Fruit fly (Drosophila melanogaster) whole organism, embryonic: ENCODE results near the gene janB.
A peak's percentile ranks its signal among the peaks of the same experiment; 100 is the strongest.

Source experiments
- B-H1 ChIP-seq: fragments of 200-800 bp; sonication (Bioruptor generic); IDR thresholded peaks from 3 replicates; pipeline ENCODE4 v1.3.6; 2022; ENCODE audit warnings: missing biosample characterization, missing genetic modification characterization
- Bgb ChIP-seq: fragments of 200-800 bp; sonication (Bioruptor generic); IDR thresholded peaks from 2 replicates; pipeline ENCODE4 v1.3.6; 2022; ENCODE audit warnings: missing biosample characterization, missing genetic modification characterization; ENCODE audit not compliant: partially characterized antibody
- CG10209 ChIP-seq: fragments of 200-800 bp; sonication (Bioruptor generic); optimal IDR thresholded peaks from 3 replicates; lab custom pipeline; 2017; ENCODE audit warnings: missing biosample characterization, mild to moderate bottlenecking, missing genetic modification characterization, missing genetic modification reagents
- CG11560 ChIP-seq: fragments of 200-800 bp; sonication (Bioruptor generic); IDR thresholded peaks from 3 replicates; pipeline ENCODE4 v1.3.6; 2022; ENCODE audit warnings: missing biosample characterization, missing genetic modification characterization
- CG11696 ChIP-seq: fragments of 200-800 bp; sonication (Bioruptor generic); IDR thresholded peaks from 2 replicates; pipeline ENCODE4 v1.3.6; 2022; ENCODE audit warnings: missing biosample characterization, missing genetic modification characterization
- CG14441 ChIP-seq: fragments of 200-800 bp; sonication (Bioruptor generic); IDR thresholded peaks from 2 replicates; pipeline ENCODE4 v1.3.6; 2022; ENCODE audit warnings: missing biosample characterization, missing genetic modification characterization
- CG15601 ChIP-seq: fragments of 200-800 bp; sonication (Bioruptor generic); optimal IDR thresholded peaks from 3 replicates; lab custom pipeline; 2019; ENCODE audit warnings: missing biosample characterization, mild to moderate bottlenecking, missing genetic modification characterization, moderate library complexity
- CG1603 ChIP-seq: fragments of 200-800 bp; sonication (Bioruptor generic); optimal IDR thresholded peaks from 2 replicates; lab custom pipeline; 2019; ENCODE audit warnings: missing biosample characterization, mild to moderate bottlenecking, missing genetic modification characterization, moderate library complexity
- CG18599 ChIP-seq: fragments of 200-800 bp; sonication (Bioruptor generic); optimal IDR thresholded peaks from 3 replicates; lab custom pipeline; 2017; ENCODE audit warnings: missing biosample characterization, missing genetic modification characterization, mild to moderate bottlenecking, moderate library complexity, missing genetic modification reagents
- CG3407 ChIP-seq: fragments of 200-800 bp; sonication (Bioruptor generic); optimal IDR thresholded peaks from 2 replicates; lab custom pipeline; 2018; ENCODE audit warnings: missing biosample characterization, mild to moderate bottlenecking, missing genetic modification characterization
- CG34376 ChIP-seq: fragments of 200-800 bp; sonication (Bioruptor generic); optimal IDR thresholded peaks from 2 replicates; lab custom pipeline; 2018; ENCODE audit warnings: missing biosample characterization, mild to moderate bottlenecking, missing genetic modification characterization
- CG5245 ChIP-seq: fragments of 200-800 bp; sonication (Bioruptor generic); optimal IDR thresholded peaks from 3 replicates; lab custom pipeline; 2016; ENCODE audit warnings: missing biosample characterization, missing genetic modification characterization
- CG6689 ChIP-seq: fragments of 200-800 bp; sonication (Bioruptor generic); IDR thresholded peaks from 2 replicates; pipeline ENCODE4 v1.3.6; 2022; ENCODE audit warnings: missing biosample characterization, missing genetic modification characterization
- CG8281 ChIP-seq: fragments of 200-800 bp; sonication (Bioruptor generic); optimal IDR thresholded peaks from 2 replicates; lab custom pipeline; 2018; ENCODE audit warnings: missing biosample characterization, mild to moderate bottlenecking, missing genetic modification characterization, moderate library complexity
- CG9727 ChIP-seq: fragments of 200-800 bp; sonication (Bioruptor generic); optimal IDR thresholded peaks from 3 replicates; lab custom pipeline; 2017; ENCODE audit warnings: missing biosample characterization, mild to moderate bottlenecking, missing genetic modification characterization
- CrebB ChIP-seq: fragments of 200-800 bp; sonication (Bioruptor generic); optimal IDR thresholded peaks from 3 replicates; lab custom pipeline; 2018; ENCODE audit warnings: missing biosample characterization, mild to moderate bottlenecking, missing genetic modification characterization
- D ChIP-seq, 2 experiments: fragments of 200-800 bp in 1 of 2; fragments of >200 bp in 1 of 2; sonication (Bioruptor generic) in 1 of 2; optimal IDR thresholded peaks; 2 replicates in 1 of 2; 3 replicates in 1 of 2; lab custom pipeline; 2017; ENCODE audit warnings: mild to moderate bottlenecking in 1 of 2, missing biosample characterization in 1 of 2, missing genetic modification characterization in 1 of 2, missing genetic modification reagents in 1 of 2
- Doc2 ChIP-seq: fragments of 200-800 bp; sonication (Bioruptor generic); IDR thresholded peaks from 2 replicates; pipeline ENCODE4 v1.3.6; 2022; ENCODE audit warnings: missing biosample characterization, missing genetic modification characterization
- E2f2 ChIP-seq: fragments of 200-800 bp; sonication (Bioruptor generic); IDR thresholded peaks from 2 replicates; pipeline ENCODE4 v1.3.6; 2022; ENCODE audit warnings: missing biosample characterization, missing genetic modification characterization
- Fer2 ChIP-seq: fragments of 200-800 bp; sonication (Bioruptor generic); optimal IDR thresholded peaks from 2 replicates; lab custom pipeline; 2018; ENCODE audit warnings: missing biosample characterization, mild to moderate bottlenecking, missing genetic modification characterization, moderate library complexity
- MESR4 ChIP-seq: fragments of 200-800 bp; sonication (Bioruptor generic); optimal IDR thresholded peaks from 2 replicates; lab custom pipeline; 2018; ENCODE audit warnings: missing biosample characterization, mild to moderate bottlenecking, missing genetic modification characterization, moderate library complexity
- NFAT ChIP-seq: fragments of 200-800 bp; sonication (Bioruptor generic); IDR thresholded peaks from 2 replicates; pipeline ENCODE4 v1.3.6; 2022; ENCODE audit warnings: missing biosample characterization, missing genetic modification characterization
- Nf-YA ChIP-seq: fragments of 200-800 bp; sonication (Bioruptor generic); IDR thresholded peaks from 2 replicates; pipeline ENCODE4 v1.3.6; 2022; ENCODE audit warnings: missing biosample characterization, missing genetic modification characterization
- Stat92E ChIP-seq, 3 experiments: fragments of >200 bp in 2 of 3; fragments of 200-800 bp in 1 of 3; sonication (Bioruptor generic) in 1 of 3; optimal IDR thresholded peaks; 2 replicates each; lab custom pipeline; 2017 to 2019; ENCODE audit warnings: missing biosample characterization in 3 of 3, missing genetic modification characterization in 3 of 3, mild to moderate bottlenecking in 1 of 3, moderate library complexity in 1 of 3
- Xrp1 ChIP-seq: fragments of 200-800 bp; sonication (Bioruptor generic); IDR thresholded peaks from 2 replicates; pipeline ENCODE4 v1.3.6; 2022; ENCODE audit warnings: missing biosample characterization, missing genetic modification characterization
- cas ChIP-seq: fragments of 200-800 bp; sonication (Bioruptor generic); IDR thresholded peaks from 2 replicates; pipeline ENCODE4 v1.3.6; 2022; ENCODE audit warnings: missing biosample characterization, missing genetic modification characterization
- da ChIP-seq: fragments of 200-800 bp; sonication (Bioruptor generic); optimal IDR thresholded peaks from 2 replicates; lab custom pipeline; 2016; ENCODE audit warnings: missing biosample characterization, missing genetic modification characterization
- danr ChIP-seq: fragments of 200-800 bp; sonication (Bioruptor generic); IDR thresholded peaks from 2 replicates; pipeline ENCODE4 v1.3.6; 2022; ENCODE audit warnings: missing biosample characterization, missing genetic modification characterization
- disco-r ChIP-seq: fragments of 200-800 bp; sonication (Bioruptor generic); optimal IDR thresholded peaks from 2 replicates; lab custom pipeline; 2016; ENCODE audit warnings: missing biosample characterization, missing genetic modification characterization
- dpn ChIP-seq, 2 experiments: fragments of 200-800 bp; sonication (Bioruptor generic); optimal IDR thresholded peaks; 3 replicates each; lab custom pipeline; 2016; ENCODE audit warnings: missing biosample characterization in 2 of 2, missing genetic modification characterization in 2 of 2
- esg ChIP-seq: fragments of 200-800 bp; sonication (Bioruptor generic); conservative IDR thresholded peaks from 2 replicates; pipeline ENCODE4 v1.3.6; 2022; ENCODE audit warnings: missing biosample characterization, missing genetic modification characterization
- fd102C ChIP-seq: fragments of 200-800 bp; sonication (Bioruptor generic); optimal IDR thresholded peaks from 2 replicates; lab custom pipeline; 2018; ENCODE audit warnings: missing biosample characterization, mild to moderate bottlenecking, missing genetic modification characterization, moderate library complexity
- fd64A ChIP-seq: fragments of 200-800 bp; sonication (Bioruptor generic); optimal IDR thresholded peaks from 3 replicates; lab custom pipeline; 2018; ENCODE audit warnings: missing biosample characterization, mild to moderate bottlenecking, missing genetic modification characterization
- fu2 ChIP-seq: fragments of 200-800 bp; sonication (Bioruptor generic); optimal IDR thresholded peaks from 2 replicates; lab custom pipeline; 2016; ENCODE audit warnings: missing biosample characterization, missing genetic modification characterization
- hb ChIP-seq: fragments of 200-800 bp; sonication (Bioruptor generic); IDR thresholded peaks from 3 replicates; pipeline ENCODE4 v1.3.6; 2022; ENCODE audit warnings: missing biosample characterization, missing genetic modification characterization; ENCODE audit not compliant: partially characterized antibody
- kay ChIP-seq: fragments of 200-800 bp; sonication (Bioruptor generic); optimal IDR thresholded peaks from 2 replicates; lab custom pipeline; 2016; ENCODE audit warnings: missing biosample characterization, missing genetic modification characterization
- ken ChIP-seq: fragments of 200-800 bp; sonication (Bioruptor generic); IDR thresholded peaks from 3 replicates; pipeline ENCODE4 v1.3.6; 2022; ENCODE audit warnings: missing biosample characterization, missing genetic modification characterization
- lbe ChIP-seq: fragments of 200-800 bp; sonication (Bioruptor generic); optimal IDR thresholded peaks from 2 replicates; lab custom pipeline; 2016; ENCODE audit warnings: missing biosample characterization, mild to moderate bottlenecking, missing genetic modification characterization
- mam ChIP-seq: fragments of 200-800 bp; sonication (Bioruptor generic); optimal IDR thresholded peaks from 3 replicates; lab custom pipeline; 2016; ENCODE audit warnings: missing biosample characterization, missing genetic modification characterization
- mld ChIP-seq: fragments of 200-800 bp; sonication (Bioruptor generic); IDR thresholded peaks from 3 replicates; pipeline ENCODE4 v1.3.6; 2022; ENCODE audit warnings: missing biosample characterization, missing genetic modification characterization; ENCODE audit not compliant: partially characterized antibody
- oc ChIP-seq: fragments of 200-800 bp; sonication (Bioruptor generic); optimal IDR thresholded peaks from 2 replicates; lab custom pipeline; 2018; ENCODE audit warnings: missing biosample characterization, mild to moderate bottlenecking, missing genetic modification characterization, moderate library complexity
- ranshi ChIP-seq: fragments of 200-800 bp; sonication (Bioruptor generic); IDR thresholded peaks from 2 replicates; pipeline ENCODE4 v1.3.6; 2022; ENCODE audit warnings: missing biosample characterization, missing genetic modification characterization
- run ChIP-seq: fragments of 200-800 bp; sonication (Bioruptor generic); optimal IDR thresholded peaks from 3 replicates; lab custom pipeline; 2018; ENCODE audit warnings: missing biosample characterization, mild to moderate bottlenecking, missing genetic modification characterization
- sens-2 ChIP-seq: fragments of 200-800 bp; sonication (Bioruptor generic); IDR thresholded peaks from 2 replicates; pipeline ENCODE4 v1.3.6; 2022; ENCODE audit warnings: missing biosample characterization, missing genetic modification characterization
- sob ChIP-seq: fragments of 200-800 bp; sonication (Bioruptor generic); IDR thresholded peaks from 2 replicates; pipeline ENCODE4 v1.3.6; 2022; ENCODE audit warnings: missing biosample characterization, missing genetic modification characterization
- stwl ChIP-seq: fragments of 200-800 bp; sonication (Bioruptor generic); optimal IDR thresholded peaks from 3 replicates; lab custom pipeline; 2018; ENCODE audit warnings: missing biosample characterization, mild to moderate bottlenecking, missing genetic modification characterization, moderate library complexity
- tgo ChIP-seq: fragments of 200-800 bp; sonication (Bioruptor generic); IDR thresholded peaks from 3 replicates; pipeline ENCODE4 v1.3.6; 2022; ENCODE audit warnings: missing biosample characterization, missing genetic modification characterization
- trh ChIP-seq: fragments of 200-800 bp; sonication (Bioruptor generic); optimal IDR thresholded peaks from 2 replicates; lab custom pipeline; 2016; ENCODE audit warnings: missing biosample characterization, missing genetic modification characterization
- zen ChIP-seq: fragments of 200-800 bp; sonication (Bioruptor generic); optimal IDR thresholded peaks from 3 replicates; lab custom pipeline; 2018; ENCODE audit warnings: missing biosample characterization, mild to moderate bottlenecking, missing genetic modification characterization, moderate library complexity

janB gene

DNA sequence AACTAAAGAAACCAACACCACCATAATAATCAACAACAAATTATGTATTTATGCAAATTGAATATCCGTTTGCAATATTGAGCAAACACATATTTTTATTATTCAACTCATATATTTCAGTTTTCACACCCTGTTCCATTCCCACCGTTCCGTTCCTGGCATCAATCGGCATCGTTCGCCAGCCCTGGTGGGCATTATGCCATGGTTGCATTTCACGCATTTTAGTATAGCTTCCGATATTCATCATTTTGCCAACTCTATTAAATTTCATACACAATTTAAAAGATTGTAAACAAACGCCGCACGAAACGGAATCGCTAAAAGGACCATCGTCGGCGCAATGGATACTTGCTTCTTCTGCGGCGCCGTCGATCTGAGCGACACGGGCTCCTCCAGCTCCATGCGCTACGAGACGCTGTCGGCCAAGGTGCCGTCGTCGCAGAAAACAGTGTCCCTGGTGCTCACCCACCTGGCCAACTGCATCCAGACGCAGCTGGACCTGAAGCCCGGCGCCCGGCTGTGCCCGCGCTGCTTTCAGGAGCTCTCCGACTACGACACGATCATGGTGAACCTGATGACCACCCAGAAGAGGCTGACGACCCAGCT, 4.7 kb upstream of the janB start, which contains the start of gene Sry-delta (continued):
- TF ChIP-seq danr (peak; percentile 44; the same call in 1 of the 2 replicates), CG14441 (GFP tag; lab: Robert Waterston, UW) (peak; percentile 78), MESR4 (GFP tag; lab: Kevin White, UChicago) (peak; percentile 95), fu2 (peak; percentile 81), stwl (peak; percentile 93), Xrp1 (peak; percentile 68; the same call in 1 of the 2 replicates), kay (peak; percentile 61), CG10209 (GFP tag; lab: Kevin White, UChicago) (peak; percentile 69), CG15601 (tag; lab: Kevin White, UChicago) (peak; percentile 78), ken (GFP tag; lab: Robert Waterston, UW) (peak; percentile 88), CG11560 (tag; lab: Robert Waterston, UW) (0 out of 3 replicates have a peak, but pooled peaks have one; percentile 28), CG3407 (GFP tag; lab: Kevin White, UChicago) (no peak), CrebB (peak; percentile 71), Fer2 (peak; percentile 42), B-H1 (GFP tag; lab: Robert Waterston, UW) (peak; percentile 45), Stat92E (GFP tag; optimal IDR thresholded peaks at IDR 0.05; lab: Kevin White, UChicago) (no peak), lbe (GFP tag; lab: Kevin White, UChicago) (peak; percentile 68), CG34376 (GFP tag; lab: Kevin White, UChicago) (peak; percentile 72), CG5245 (peak; percentile 75), CG6689 (peak; percentile 87), CG11696 (no peak), CG9727 (GFP tag; lab: Kevin White, UChicago) (peak; percentile 78), trh (peak; percentile 75), da (GFP tag; lab: Kevin White, UChicago) (peak; percentile 31), oc (tag; lab: Kevin White, UChicago) (no peak), fd64A (no peak), mam (peak; percentile 94), disco-r (GFP tag; lab: Kevin White, UChicago) (peak; percentile 57), sens-2 (GFP tag; lab: Robert Waterston, UW) (peak; percentile 61; the same call in 1 of the 2 replicates), Doc2 (GFP tag; lab: Robert Waterston, UW) (no peak), E2f2 (GFP tag; lab: Robert Waterston, UW) (peak; percentile 73), ranshi (GFP tag; lab: Robert Waterston, UW) (peak; percentile 82), CG8281 (tag; lab: Kevin White, UChicago) (no peak), sob (peak; percentile 90), D (optimal IDR thresholded peaks at IDR 0.05; lab: Kevin White, UChicago) (no peak), D (GFP tag; optimal IDR thresholded peaks at IDR 0.05; lab: Kevin White, UChicago) (peak; percentile 37), CG18599 (no peak), cas (GFP tag; lab: Robert Waterston, UW) (peak; percentile 74), NFAT (peak; percentile 88), dpn (GFP tag; optimal IDR thresholded peaks at IDR 0.05; lab: Kevin White, UChicago) (peak; percentile 88 to 93), mld (GFP tag; lab: Robert Waterston, UW) (peak; percentile 41; the same call in 1 of the 3 replicates), Bgb (GFP tag; lab: Robert Waterston, UW) (peak; percentile 80), zen (tag; lab: Kevin White, UChicago) (peak; percentile 80), fd102C (GFP tag; lab: Kevin White, UChicago) (peak; percentile 44), esg (peak; percentile 64), Nf-YA (GFP tag; lab: Robert Waterston, UW) (peak; percentile 62; the same call in 1 of the 2 replicates), hb (GFP tag; lab: Robert Waterston, UW) (peak; percentile 60; the same call in 2 of the 3 replicates), run (tag; lab: Kevin White, UChicago) (no peak), CG1603 (tag; lab: Kevin White, UChicago) (peak; percentile 99), tgo (peak; percentile 75)
